Fruit fly (Drosophila melanogaster): ENCODE data around the gene PIG-U.

DNA sequence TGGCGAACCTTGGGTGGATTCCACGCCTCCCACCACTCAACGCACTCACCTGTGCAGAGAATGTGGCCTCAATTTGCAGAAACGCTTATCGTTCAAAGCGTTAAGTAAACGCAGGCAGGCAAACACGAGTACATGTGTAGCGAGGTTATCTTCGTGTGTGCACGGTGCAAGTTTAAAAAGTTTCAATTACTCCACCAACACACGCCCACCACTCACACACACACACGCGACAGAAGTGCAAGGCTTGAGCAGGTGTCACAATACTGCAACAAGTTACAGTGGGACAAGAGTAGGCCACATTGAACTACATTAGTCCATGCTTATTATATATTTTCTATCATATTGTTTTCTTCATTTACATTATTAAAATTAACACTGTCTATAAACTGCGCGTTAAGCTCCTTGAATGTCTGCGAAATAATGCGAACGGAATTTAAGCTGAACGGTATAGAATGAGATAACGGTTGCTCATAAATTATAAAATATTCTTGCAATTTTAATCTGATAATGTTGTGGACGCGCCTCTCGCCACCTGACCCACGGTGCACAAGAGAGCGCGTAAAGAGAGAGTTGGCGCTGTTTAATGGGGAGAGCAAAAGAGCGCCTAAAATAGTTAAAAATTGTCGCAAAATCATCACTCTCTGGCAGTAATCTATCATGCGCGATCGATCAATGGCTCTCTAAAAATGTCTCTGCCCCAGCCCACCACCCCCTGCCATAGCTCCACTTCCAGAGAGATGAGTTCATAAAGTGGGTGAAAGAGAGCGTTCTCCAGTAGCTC lies 19.8 kb downstream of the PIG-U start:
- TF ChIP-seq CG31627 (GFP tag; optimal IDR thresholded peaks at IDR 0.05) (peak; percentile 95), vri (GFP tag; optimal IDR thresholded peaks at IDR 0.05) (peak; percentile 95), CG3032 (tag; optimal IDR thresholded peaks at IDR 0.05) (peak; percentile 98), Hr38 (GFP tag; optimal IDR thresholded peaks at IDR 0.05) (no peak), CG10631 (GFP tag; optimal IDR thresholded peaks at IDR 0.05) (peak; percentile 96), CG34406 (GFP tag; optimal IDR thresholded peaks at IDR 0.05) (peak; percentile 98), CG7368 (GFP tag; optimal IDR thresholded peaks at IDR 0.05) (peak; percentile 94), CG8119 (GFP tag; IDR thresholded peaks at IDR 0.05) (peak; percentile 99), ss (GFP tag; optimal IDR thresholded peaks at IDR 0.05) (peak; percentile 96)

All from whole organism, prepupa.